Worm (Caenorhabditis elegans): ENCODE measurements around the gene K07E3.2.

Gene K07E3.2

ce11 chrX:8082703-8083102 lies 21.4 kb upstream of the K07E3.2 start:
- TF ChIP-seq lir-1 (GFP tag; conservative IDR thresholded peaks at IDR 0.05) (no peak), nhr-179 (tag; optimal IDR thresholded peaks at IDR 0.05) (no peak), chd-7 (tag; optimal IDR thresholded peaks at IDR 0.05) (no peak), hsf-1 (GFP tag; IDR thresholded peaks at IDR 0.05) (no peak), nfya-2 (GFP tag; IDR thresholded peaks at IDR 0.05) (no peak), die-1 (tag; optimal IDR thresholded peaks at IDR 0.05) (no peak), hmg-20 (GFP tag; IDR thresholded peaks at IDR 0.05) (no peak), ztf-26 (tag; optimal IDR thresholded peaks at IDR 0.05) (no peak), zim-3 (tag; optimal IDR thresholded peaks at IDR 0.05) (no peak), efl-1 (GFP tag; optimal IDR thresholded peaks at IDR 0.05) (no peak), him-1 (tag; optimal IDR thresholded peaks at IDR 0.05) (no peak), atf-7 (tag; optimal IDR thresholded peaks at IDR 0.05) (no peak), rec-8 (tag; optimal IDR thresholded peaks at IDR 0.05) (no peak), lin-54 (GFP tag; optimal IDR thresholded peaks at IDR 0.05) (no peak), F52B5.7 (tag; optimal IDR thresholded peaks at IDR 0.05) (no peak), F37B4.10 (GFP tag; IDR thresholded peaks at IDR 0.05) (no peak), akir-1 (GFP tag; optimal IDR thresholded peaks at IDR 0.05) (no peak)

- TF ChIP-seq die-1 (tag; optimal IDR thresholded peaks at IDR 0.05) (no peak), ceh-40 (GFP tag; IDR thresholded peaks at IDR 0.05) (no peak), akir-1 (GFP tag; optimal IDR thresholded peaks at IDR 0.05) (no peak), Y53G8AR.9 (GFP tag; conservative IDR thresholded peaks at IDR 0.05) (no peak), tbx-9 (tag; optimal IDR thresholded peaks at IDR 0.05; ENCODE audit: borderline replicate concordance) (no peak), atf-7 (tag; optimal IDR thresholded peaks at IDR 0.05) (no peak), lin-35 (GFP tag; optimal IDR thresholded peaks at IDR 0.05) (no peak), hrde-1 (tag; optimal IDR thresholded peaks at IDR 0.05; ENCODE audit: borderline replicate concordance) (no peak), bed-2 (GFP tag; IDR thresholded peaks at IDR 0.05) (no peak), B0019.2 (GFP tag; conservative IDR thresholded peaks at IDR 0.05) (no peak), bed-1 (GFP tag; IDR thresholded peaks at IDR 0.05) (no peak), repo-1 (tag; optimal IDR thresholded peaks at IDR 0.05) (no peak)
These were observed 20.8 kb upstream of the K07E3.2 start for ce11 chrX:8083330-8083729.

- TF ChIP-seq let-607 (tag; optimal IDR thresholded peaks at IDR 0.05), result peak in 1 of 2 experiments; percentile 20
- TF ChIP-seq chd-7 (tag; optimal IDR thresholded peaks at IDR 0.05), result peak; percentile 62
- TF ChIP-seq lsy-27 (tag; optimal IDR thresholded peaks at IDR 0.05; ENCODE audit: borderline replicate concordance, insufficient read depth), result no peak
- no peak for TF ChIP-seq ekl-4 (GFP tag; IDR thresholded peaks at IDR 0.05)
- peak; percentile 33 for TF ChIP-seq nhr-90 (tag; optimal IDR thresholded peaks at IDR 0.05)
- 0 out of 2 replicates have a peak, but pooled peaks have one; percentile 38 for TF ChIP-seq nfyb-1 (GFP tag; IDR thresholded peaks at IDR 0.05)
- TF ChIP-seq hmg-1.2 (GFP tag; IDR thresholded peaks at IDR 0.05), result peak; percentile 55; the same call in 1 of the 2 replicates
- no peak for TF ChIP-seq bed-1 (GFP tag; IDR thresholded peaks at IDR 0.05)
- no peak for TF ChIP-seq T07F8.4 (tag; optimal IDR thresholded peaks at IDR 0.05)
- TF ChIP-seq mel-28 (tag; optimal IDR thresholded peaks at IDR 0.05; ENCODE audit: borderline replicate concordance), result no peak
- no peak for TF ChIP-seq F57C9.4 (tag; optimal IDR thresholded peaks at IDR 0.05)
- no peak for TF ChIP-seq snpc-4 (GFP tag; optimal IDR thresholded peaks at IDR 0.05)
- no peak for TF ChIP-seq snpc-4 (tag; optimal IDR thresholded peaks at IDR 0.05)
- TF ChIP-seq hlh-26 (GFP tag; conservative IDR thresholded peaks at IDR 0.05), result no peak
- peak; percentile 48; the same call in 1 of the 2 replicates for TF ChIP-seq C06A6.2 (GFP tag; conservative IDR thresholded peaks at IDR 0.05)
- peak; percentile 54 for TF ChIP-seq atf-7 (tag; optimal IDR thresholded peaks at IDR 0.05)
- TF ChIP-seq tbp1 (GFP tag; optimal IDR thresholded peaks at IDR 0.05), result peak; percentile 26
- TF ChIP-seq snpc-1.3 (tag; optimal IDR thresholded peaks at IDR 0.05; ENCODE audit: insufficient read depth), result no peak
- no peak for TF ChIP-seq aptf-2 (GFP tag; conservative IDR thresholded peaks at IDR 0.05)
- TF ChIP-seq D2030.7 (GFP tag; IDR thresholded peaks at IDR 0.05), result no peak
- no peak for TF ChIP-seq B0336.3 (GFP tag; IDR thresholded peaks at IDR 0.05)
- TF ChIP-seq nfya-1 (tag; optimal IDR thresholded peaks at IDR 0.05; ENCODE audit: borderline replicate concordance, insufficient read depth), result no peak
- TF ChIP-seq pha-4 (tag; optimal IDR thresholded peaks at IDR 0.05), result no peak
These were observed 20.2 kb upstream of the K07E3.2 start, which contains the start of gene K07E3.4 for ce11 chrX:8083919-8084318. Gene K07E3.4, minus strand, starts transcription at chrX:8084018.
